Fruit fly (Drosophila melanogaster): ENCODE results near the gene drongo.

- no peak for TF ChIP-seq psq (optimal IDR thresholded peaks at IDR 0.05)
- no peak for TF ChIP-seq ttk (optimal IDR thresholded peaks at IDR 0.05)
- no peak for TF ChIP-seq h (optimal IDR thresholded peaks at IDR 0.05)
- no peak for TF ChIP-seq Sin3A (optimal IDR thresholded peaks at IDR 0.05)
- no peak for TF ChIP-seq insv (optimal IDR thresholded peaks at IDR 0.05)
Measured at dm6 chr2L:847988-848622, 2.8 kb downstream of the drongo start.
